Fruit fly (Drosophila melanogaster): Measurements from ENCODE around the gene dbf.

The dbf gene

dm6 chr2L:10646115-10646514, 5.3 kb upstream of the dbf start, which contains the start of gene CG17097:
Gene CG17097 (plus strand): TSS chr2L:10646415.
- TF ChIP-seq CG8159 (tag; optimal IDR thresholded peaks at IDR 0.05) (no peak), rn (GFP tag; IDR thresholded peaks at IDR 0.05) (no peak), CG14655 (GFP tag; optimal IDR thresholded peaks at IDR 0.05) (no peak), Snoo (tag; optimal IDR thresholded peaks at IDR 0.05) (no peak), EcR (GFP tag; optimal IDR thresholded peaks at IDR 0.05) (no peak), Pif1B (GFP tag; optimal IDR thresholded peaks at IDR 0.05) (no peak), Ets98B (GFP tag; IDR thresholded peaks at IDR 0.05) (no peak), CG17806 (tag; optimal IDR thresholded peaks at IDR 0.05) (no peak), Pif1A (GFP tag; optimal IDR thresholded peaks at IDR 0.05) (no peak), CG10348 (GFP tag; IDR thresholded peaks at IDR 0.05) (no peak), CG12605 (GFP tag; IDR thresholded peaks at IDR 0.05) (no peak), fd96Ca (GFP tag; IDR thresholded peaks at IDR 0.05) (no peak)

dm6 chr2L:10646726-10647125, 4.7 kb upstream of the dbf start:
- no peak for TF ChIP-seq Ets98B (GFP tag; IDR thresholded peaks at IDR 0.05)
- TF ChIP-seq CG13204 (GFP tag; optimal IDR thresholded peaks at IDR 0.05): no peak
- no peak for TF ChIP-seq Pif1A (GFP tag; optimal IDR thresholded peaks at IDR 0.05)
- no peak for TF ChIP-seq CG12605 (GFP tag; IDR thresholded peaks at IDR 0.05)
- no peak for TF ChIP-seq D1 (tag; optimal IDR thresholded peaks at IDR 0.05)
- TF ChIP-seq CG34367 (tag; optimal IDR thresholded peaks at IDR 0.05): no peak
- no peak for TF ChIP-seq CG15710 (tag; optimal IDR thresholded peaks at IDR 0.05)
- TF ChIP-seq CG14655 (GFP tag; optimal IDR thresholded peaks at IDR 0.05): no peak
- TF ChIP-seq CG17806 (tag; optimal IDR thresholded peaks at IDR 0.05): no peak
- no peak for TF ChIP-seq CG32121 (GFP tag; IDR thresholded peaks at IDR 0.05)

dm6 chr2L:10647720-10648349, 3.6 kb upstream of the dbf start:
- TF ChIP-seq CG8159 (tag; optimal IDR thresholded peaks at IDR 0.05): no peak

- TF ChIP-seq CG8301 (tag; optimal IDR thresholded peaks at IDR 0.05): no peak
- TF ChIP-seq CG12605 (GFP tag; IDR thresholded peaks at IDR 0.05): no peak
- no peak for TF ChIP-seq CG9948 (tag; optimal IDR thresholded peaks at IDR 0.05)
- TF ChIP-seq CG8159 (tag; optimal IDR thresholded peaks at IDR 0.05): no peak
- no peak for TF ChIP-seq D1 (tag; optimal IDR thresholded peaks at IDR 0.05)
- TF ChIP-seq CG14655 (GFP tag; optimal IDR thresholded peaks at IDR 0.05): no peak
- no peak for TF ChIP-seq EcR (GFP tag; optimal IDR thresholded peaks at IDR 0.05)
- TF ChIP-seq Pif1B (GFP tag; optimal IDR thresholded peaks at IDR 0.05): no peak
These were observed 3.1 kb downstream of the dbf start for dm6 chr2L:10654520-10654919.

- no peak for TF ChIP-seq CG9948 (tag; optimal IDR thresholded peaks at IDR 0.05)
These were observed 6.6 kb downstream of the dbf start, which contains the start of gene CG45690 for dm6 chr2L:10657981-10658380. Gene CG45690 (plus strand): TSS chr2L:10658281.

dm6 chr2L:10661490-10662240, 10.3 kb downstream of the dbf start, which contains the start of gene CG31871:
Gene CG31871 (plus strand): TSS chr2L:10662081.
- TF ChIP-seq gl (tag; optimal IDR thresholded peaks at IDR 0.05): no peak
- TF ChIP-seq CG34367 (tag; optimal IDR thresholded peaks at IDR 0.05): peak; percentile 65
- no peak for TF ChIP-seq Pif1A (GFP tag; optimal IDR thresholded peaks at IDR 0.05)
- no peak for TF ChIP-seq CG13204 (GFP tag; optimal IDR thresholded peaks at IDR 0.05)
- TF ChIP-seq Pif1B (GFP tag; optimal IDR thresholded peaks at IDR 0.05): peak; percentile 33
- TF ChIP-seq fd96Ca (GFP tag; IDR thresholded peaks at IDR 0.05): no peak
- peak; percentile 75 for TF ChIP-seq Ets98B (GFP tag; IDR thresholded peaks at IDR 0.05)
- no peak for TF ChIP-seq EcR (GFP tag; optimal IDR thresholded peaks at IDR 0.05)
- TF ChIP-seq CG17806 (tag; optimal IDR thresholded peaks at IDR 0.05): peak; percentile 77
- peak; percentile 90 for TF ChIP-seq CG8301 (tag; optimal IDR thresholded peaks at IDR 0.05)
- TF ChIP-seq CG12605 (GFP tag; IDR thresholded peaks at IDR 0.05): peak; percentile 83
- peak; percentile 76 for TF ChIP-seq CG8159 (tag; optimal IDR thresholded peaks at IDR 0.05)
- TF ChIP-seq CG15710 (tag; optimal IDR thresholded peaks at IDR 0.05): peak; percentile 55
- TF ChIP-seq CG9948 (tag; optimal IDR thresholded peaks at IDR 0.05): peak; percentile 85
- TF ChIP-seq CG10348 (GFP tag; IDR thresholded peaks at IDR 0.05): peak; percentile 52; the same call in 1 of the 2 replicates
- TF ChIP-seq D1 (tag; optimal IDR thresholded peaks at IDR 0.05): peak; percentile 73
- peak; percentile 90 for TF ChIP-seq CG14655 (GFP tag; optimal IDR thresholded peaks at IDR 0.05)
- no peak for TF ChIP-seq Snoo (tag; optimal IDR thresholded peaks at IDR 0.05)
- TF ChIP-seq rn (GFP tag; IDR thresholded peaks at IDR 0.05): peak; percentile 70
- peak; percentile 89 for TF ChIP-seq CG32121 (GFP tag; IDR thresholded peaks at IDR 0.05)
- peak; percentile 82 for TF ChIP-seq CG4496 (GFP tag; IDR thresholded peaks at IDR 0.05)

dm6 chr2L:10665603-10666002, 14.2 kb downstream of the dbf start:
- TF ChIP-seq CG14655 (GFP tag; optimal IDR thresholded peaks at IDR 0.05) (peak; percentile 75), EcR (GFP tag; optimal IDR thresholded peaks at IDR 0.05) (no peak), CG15710 (tag; optimal IDR thresholded peaks at IDR 0.05) (peak; percentile 68), CG12605 (GFP tag; IDR thresholded peaks at IDR 0.05) (peak; percentile 82), CG10348 (GFP tag; IDR thresholded peaks at IDR 0.05) (no peak), rn (GFP tag; IDR thresholded peaks at IDR 0.05) (peak; percentile 64), CG17806 (tag; optimal IDR thresholded peaks at IDR 0.05) (peak; percentile 73), CG4496 (GFP tag; IDR thresholded peaks at IDR 0.05) (peak; percentile 86; the same call in 2 of the 3 replicates), CG8301 (tag; optimal IDR thresholded peaks at IDR 0.05) (peak; percentile 75), D1 (tag; optimal IDR thresholded peaks at IDR 0.05) (no peak), CG8159 (tag; optimal IDR thresholded peaks at IDR 0.05) (peak; percentile 69), Snoo (tag; optimal IDR thresholded peaks at IDR 0.05) (peak; percentile 37), CG9948 (tag; optimal IDR thresholded peaks at IDR 0.05) (peak; percentile 68), Ets98B (GFP tag; IDR thresholded peaks at IDR 0.05) (peak; percentile 90), gl (tag; optimal IDR thresholded peaks at IDR 0.05) (peak; percentile 25), CG32121 (GFP tag; IDR thresholded peaks at IDR 0.05) (peak; percentile 86), CG13204 (GFP tag; optimal IDR thresholded peaks at IDR 0.05) (no peak), fd96Ca (GFP tag; IDR thresholded peaks at IDR 0.05) (peak; percentile 82; the same call in 2 of the 3 replicates), Pif1A (GFP tag; optimal IDR thresholded peaks at IDR 0.05) (peak; percentile 80), Pif1B (GFP tag; optimal IDR thresholded peaks at IDR 0.05) (peak; percentile 75), CG34367 (tag; optimal IDR thresholded peaks at IDR 0.05) (peak; percentile 62)

Data from whole organism, pupa.